Worm (Caenorhabditis elegans) whole organism, late embryonic: ENCODE data around the gene fbxb-92.

Experiments
- C38D4.7 ChIP-seq: fragments of 200-800 bp; sonication (Bioruptor generic); optimal IDR thresholded peaks from 2 replicates; lab custom pipeline; 2018; ENCODE audit warnings: mild to moderate bottlenecking, missing genetic modification characterization, moderate library complexity, missing compliant biosample characterization
- K09A11.1 ChIP-seq: sonication (generic microtip); optimal IDR thresholded peaks from 2 replicates; lab custom pipeline; 2017; ENCODE audit warnings: antibody characterized with exemption, mild to moderate bottlenecking, missing genetic modification characterization, missing compliant biosample characterization; ENCODE audit not compliant: insufficient read depth
- ama-1 ChIP-seq: fragments of 150-350 bp; optimal IDR thresholded peaks from 2 replicates; lab custom pipeline; 2014
- fkh-6 ChIP-seq: sonication (generic microtip); optimal IDR thresholded peaks from 2 replicates; lab custom pipeline; 2016; ENCODE audit warnings: missing genetic modification characterization, missing compliant biosample characterization
- hlh-13 ChIP-seq: fragments of 200-800 bp; sonication (Bioruptor generic); optimal IDR thresholded peaks from 2 replicates; lab custom pipeline; 2018; ENCODE audit warnings: mild to moderate bottlenecking, missing genetic modification characterization, missing compliant biosample characterization
- hlh-30 ChIP-seq: sonication (generic microtip); optimal IDR thresholded peaks from 2 replicates; lab custom pipeline; 2017; ENCODE audit warnings: antibody characterized with exemption, missing genetic modification characterization, missing compliant biosample characterization; ENCODE audit not compliant: insufficient read depth
- lin-11 ChIP-seq: fragments of 200-800 bp; sonication (Bioruptor generic); optimal IDR thresholded peaks from 2 replicates; lab custom pipeline; 2018; ENCODE audit warnings: mild to moderate bottlenecking, missing genetic modification characterization, missing compliant biosample characterization
- nhr-11 ChIP-seq: fragments of 150-350 bp; optimal IDR thresholded peaks from 2 replicates; lab custom pipeline; 2014; ENCODE audit warnings: missing biosample characterization, missing genetic modification characterization
- nhr-232 ChIP-seq: sonication (generic microtip); optimal IDR thresholded peaks from 2 replicates; lab custom pipeline; 2016; ENCODE audit warnings: missing genetic modification characterization, missing compliant biosample characterization
- sdc-2 ChIP-seq: sonication (generic microtip); optimal IDR thresholded peaks from 2 replicates; lab custom pipeline; 2016; ENCODE audit warnings: missing genotype, missing genetic modification characterization, missing compliant biosample characterization

DNA sequence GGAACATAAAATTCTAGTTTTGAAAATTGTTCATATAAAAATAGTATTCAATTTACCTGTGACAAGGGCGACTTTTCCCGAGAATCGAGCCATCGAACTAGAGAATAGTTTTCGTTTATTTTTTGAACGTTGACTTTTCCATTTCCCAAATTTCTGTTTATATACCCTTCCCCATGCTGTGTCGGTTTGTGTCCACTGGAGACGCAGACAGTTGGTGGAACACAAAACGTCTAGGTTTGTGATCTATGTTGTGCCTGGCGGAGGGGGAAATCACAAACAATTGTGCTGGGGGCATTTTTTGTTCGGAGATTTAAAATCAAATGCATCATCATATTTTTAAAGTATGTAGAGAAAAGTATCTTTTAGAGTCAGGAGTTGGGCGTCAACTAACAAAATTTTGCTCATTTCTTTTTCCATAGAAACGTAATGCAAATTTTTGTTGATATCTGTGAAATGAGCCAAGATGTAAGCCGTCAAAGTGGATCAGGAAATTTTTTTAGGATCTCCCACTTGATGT lies 3.6 kb downstream of the fbxb-92 start, which contains the start of gene nta-1:
- no peak for TF ChIP-seq sdc-2 (tag; lab: Kevin White, UChicago)
- TF ChIP-seq ama-1 = no peak
- no peak for TF ChIP-seq lin-11 (tag; lab: Kevin White, UChicago)
- TF ChIP-seq hlh-13 (GFP tag; lab: Kevin White, UChicago) = no peak
- TF ChIP-seq hlh-30 = no peak
- TF ChIP-seq fkh-6 (tag; lab: Kevin White, UChicago) = no peak
- no peak for TF ChIP-seq nhr-11 (tag; lab: Kevin White, UChicago)
- TF ChIP-seq nhr-232 (tag; lab: Kevin White, UChicago) = no peak
- TF ChIP-seq K09A11.1 = no peak
- no peak for TF ChIP-seq C38D4.7
